Worm (Caenorhabditis elegans) whole organism, L1 larva: ENCODE measurements around the gene aagr-2.

Source experiments
- C34B4.2 ChIP-seq: sonication (generic microtip); optimal IDR thresholded peaks from 2 replicates; lab custom pipeline; 2017; ENCODE audit warnings: mild to moderate bottlenecking, missing genetic modification characterization, missing compliant biosample characterization
- aha-1 ChIP-seq: fragments of 150-350 bp; optimal IDR thresholded peaks from 2 replicates; lab custom pipeline; 2014; ENCODE audit warnings: missing biosample characterization, missing genetic modification characterization
- alr-1 ChIP-seq: fragments of 200-800 bp; sonication (Bioruptor generic); optimal IDR thresholded peaks from 2 replicates; lab custom pipeline; 2018; ENCODE audit warnings: borderline replicate concordance, mild to moderate bottlenecking, missing genetic modification characterization, missing compliant biosample characterization
- ama-1 ChIP-seq: fragments of 150-350 bp; optimal IDR thresholded peaks from 2 replicates; lab custom pipeline; 2014
- blmp-1 ChIP-seq: fragments of 150-350 bp; optimal IDR thresholded peaks from 2 replicates; lab custom pipeline; 2014; ENCODE audit warnings: missing biosample characterization, missing genetic modification characterization
- ceh-8 ChIP-seq: fragments of 200-800 bp; sonication (Bioruptor generic); optimal IDR thresholded peaks from 2 replicates; lab custom pipeline; 2018; ENCODE audit warnings: mild to moderate bottlenecking, missing genetic modification characterization, moderate library complexity, missing compliant biosample characterization
- ceh-82 ChIP-seq, 3 experiments: fragments of 150-350 bp in 1 of 3; sonication (generic microtip) in 2 of 3; optimal IDR thresholded peaks; 2 replicates each; lab custom pipeline; 2014 to 2017; ENCODE audit warnings: missing biosample characterization in 3 of 3, missing genetic modification characterization in 3 of 3
- ceh-88 ChIP-seq: fragments of 200-800 bp; sonication (Bioruptor generic); IDR thresholded peaks from 2 replicates; pipeline ENCODE4 v1.3.6; 2022; ENCODE audit warnings: missing genetic modification characterization, missing compliant biosample characterization
- ceh-90 ChIP-seq: sonication (generic microtip); optimal IDR thresholded peaks from 2 replicates; lab custom pipeline; 2016; ENCODE audit warnings: missing genetic modification characterization, missing compliant biosample characterization
- ces-1 ChIP-seq: fragments of 150-350 bp; optimal IDR thresholded peaks from 2 replicates; lab custom pipeline; 2014; ENCODE audit warnings: missing biosample characterization, missing genetic modification reagents, missing genetic modification characterization
- dpl-1 ChIP-seq, 3 experiments: fragments of 150-350 bp in 2 of 3; sonication (generic microtip) in 1 of 3; optimal IDR thresholded peaks; 2 replicates each; lab custom pipeline; 2014 to 2017; ENCODE audit warnings: missing biosample characterization in 3 of 3, missing genetic modification characterization in 3 of 3, missing genetic modification reagents in 3 of 3
- dsc-1 ChIP-seq: sonication (generic microtip); optimal IDR thresholded peaks from 2 replicates; lab custom pipeline; 2016; ENCODE audit warnings: mild to moderate bottlenecking, missing genetic modification characterization, missing compliant biosample characterization
- egl-13 ChIP-seq: sonication (generic microtip); optimal IDR thresholded peaks from 2 replicates; lab custom pipeline; 2016; ENCODE audit warnings: missing genotype, missing genetic modification reagents, missing genetic modification characterization, missing compliant biosample characterization
- egl-27 ChIP-seq, 2 experiments: fragments of 150-350 bp in 1 of 2; sonication (generic microtip); optimal IDR thresholded peaks; 3 replicates each; lab custom pipeline; 2017 to 2018; ENCODE audit warnings: missing biosample characterization in 2 of 2, missing genetic modification characterization in 2 of 2, missing genetic modification reagents in 2 of 2
- ets-5 ChIP-seq: fragments of 200-800 bp; sonication (Bioruptor generic); IDR thresholded peaks from 2 replicates; pipeline ENCODE4 v1.3.6; 2022; ENCODE audit warnings: missing genetic modification characterization, missing compliant biosample characterization
- fkh-10 ChIP-seq: sonication (generic microtip); optimal IDR thresholded peaks from 2 replicates; lab custom pipeline; 2017; ENCODE audit warnings: missing biosample characterization, missing genetic modification reagents, missing genetic modification characterization
- fkh-4 ChIP-seq: sonication (generic microtip); optimal IDR thresholded peaks from 2 replicates; lab custom pipeline; 2016; ENCODE audit warnings: missing compliant biosample characterization, missing genetic modification characterization, borderline replicate concordance
- fkh-8 ChIP-seq: sonication (generic microtip); optimal IDR thresholded peaks from 2 replicates; lab custom pipeline; 2016; ENCODE audit warnings: mild to moderate bottlenecking, missing genetic modification characterization, missing compliant biosample characterization
- grh-1 ChIP-seq: fragments of 200-800 bp; sonication (Bioruptor generic); IDR thresholded peaks from 2 replicates; pipeline ENCODE4 v1.3.6; 2022; ENCODE audit warnings: missing genetic modification reagents, missing genetic modification characterization, missing compliant biosample characterization
- hlh-17 ChIP-seq: fragments of 200-800 bp; sonication (Bioruptor generic); optimal IDR thresholded peaks from 2 replicates; lab custom pipeline; 2018; ENCODE audit warnings: missing genetic modification characterization, mild to moderate bottlenecking, missing compliant biosample characterization, moderate library complexity, borderline replicate concordance
- isw-1 ChIP-seq: fragments of 200-800 bp; sonication (Bioruptor generic); IDR thresholded peaks from 2 replicates; pipeline ENCODE4 v1.3.6; 2022; ENCODE audit warnings: missing genetic modification characterization, missing compliant biosample characterization
- lin-13 ChIP-seq: fragments of 150-350 bp; optimal IDR thresholded peaks from 2 replicates; lab custom pipeline; 2014; ENCODE audit warnings: missing biosample characterization, missing genetic modification reagents, missing genetic modification characterization
- lin-14 ChIP-seq: fragments of 200-800 bp; sonication (Bioruptor generic); optimal IDR thresholded peaks from 2 replicates; lab custom pipeline; 2018; ENCODE audit warnings: mild to moderate bottlenecking, missing genetic modification characterization, moderate library complexity, missing compliant biosample characterization
- lin-15B ChIP-seq: fragments of 150-350 bp; sonication (generic microtip); optimal IDR thresholded peaks from 3 replicates; lab custom pipeline; 2014; ENCODE audit warnings: missing biosample characterization, missing genetic modification characterization
- lin-35 ChIP-seq, 2 experiments: fragments of 150-350 bp; optimal IDR thresholded peaks; 2 replicates each; lab custom pipeline; 2014; ENCODE audit warnings: missing biosample characterization in 2 of 2, missing genetic modification characterization in 2 of 2, missing genetic modification reagents in 2 of 2
- lin-39 ChIP-seq: fragments of 150-350 bp; optimal IDR thresholded peaks from 2 replicates; lab custom pipeline; 2014; ENCODE audit warnings: missing biosample characterization, missing genetic modification reagents, missing genetic modification characterization
- lir-3 ChIP-seq: sonication (generic microtip); optimal IDR thresholded peaks from 2 replicates; lab custom pipeline; 2016; ENCODE audit warnings: mild to moderate bottlenecking, missing genetic modification characterization, moderate library complexity, missing compliant biosample characterization; ENCODE audit not compliant: poor library complexity
- lsy-2 ChIP-seq, 2 experiments: fragments of 150-350 bp; optimal IDR thresholded peaks; 2 replicates each; lab custom pipeline; 2014; ENCODE audit warnings: missing biosample characterization in 2 of 2, missing genetic modification characterization in 2 of 2
- mab-9 ChIP-seq: fragments of 200-800 bp; sonication (Bioruptor generic); IDR thresholded peaks from 2 replicates; pipeline ENCODE4 v1.3.6; 2022; ENCODE audit warnings: missing genetic modification reagents, missing genetic modification characterization, missing compliant biosample characterization
- mdl-1 ChIP-seq, 2 experiments: fragments of 150-350 bp; optimal IDR thresholded peaks; 2 replicates each; lab custom pipeline; 2014 to 2017; ENCODE audit warnings: missing biosample characterization in 2 of 2, missing genetic modification characterization in 2 of 2, inconsistent platforms in 1 of 2
- mep-1 ChIP-seq: fragments of 150-350 bp; optimal IDR thresholded peaks from 2 replicates; lab custom pipeline; 2014; ENCODE audit warnings: missing biosample characterization, missing genetic modification characterization
- nhr-11 ChIP-seq: fragments of 150-350 bp; optimal IDR thresholded peaks from 2 replicates; lab custom pipeline; 2014; ENCODE audit warnings: missing biosample characterization, missing genetic modification characterization
- nhr-12 ChIP-seq: sonication (generic microtip); optimal IDR thresholded peaks from 2 replicates; lab custom pipeline; 2017; ENCODE audit warnings: missing biosample characterization, missing genetic modification characterization
- nhr-237 ChIP-seq: fragments of 150-350 bp; optimal IDR thresholded peaks from 2 replicates; lab custom pipeline; 2014; ENCODE audit warnings: missing biosample characterization, missing genetic modification characterization
- nhr-47 ChIP-seq: sonication (generic microtip); optimal IDR thresholded peaks from 2 replicates; lab custom pipeline; 2016; ENCODE audit warnings: mild to moderate bottlenecking, missing genetic modification characterization, moderate library complexity, missing compliant biosample characterization
- nhr-71 ChIP-seq: sonication (generic microtip); optimal IDR thresholded peaks from 2 replicates; lab custom pipeline; 2016; ENCODE audit warnings: mild to moderate bottlenecking, missing genetic modification characterization, moderate library complexity, missing compliant biosample characterization
- nhr-76 ChIP-seq: sonication (generic microtip); optimal IDR thresholded peaks from 2 replicates; lab custom pipeline; 2017; ENCODE audit warnings: missing biosample characterization, missing genetic modification characterization
- nhr-84 ChIP-seq: sonication (generic microtip); optimal IDR thresholded peaks from 2 replicates; lab custom pipeline; 2017; ENCODE audit warnings: missing biosample characterization, missing genetic modification characterization
- nhr-85 ChIP-seq: sonication (generic microtip); peaks from one replicate; lab custom pipeline; 2016; ENCODE audit warnings: missing genetic modification characterization, inconsistent platforms, missing compliant biosample characterization
- nhr-90 ChIP-seq: sonication (generic microtip); optimal IDR thresholded peaks from 2 replicates; lab custom pipeline; 2016; ENCODE audit warnings: mild to moderate bottlenecking, missing genetic modification characterization, missing compliant biosample characterization; ENCODE audit not compliant: poor library complexity
- pag-3 ChIP-seq: sonication (generic microtip); optimal IDR thresholded peaks from 2 replicates; lab custom pipeline; 2017; ENCODE audit warnings: missing genetic modification characterization, mild to moderate bottlenecking, missing compliant biosample characterization, antibody characterized with exemption, borderline replicate concordance; ENCODE audit not compliant: insufficient read depth
- pax-3 ChIP-seq: fragments of 200-800 bp; sonication (Bioruptor generic); optimal IDR thresholded peaks from 2 replicates; lab custom pipeline; 2018; ENCODE audit warnings: mild to moderate bottlenecking, missing genetic modification characterization, moderate library complexity, missing compliant biosample characterization
- rnt-1 ChIP-seq: sonication (generic microtip); optimal IDR thresholded peaks from 2 replicates; lab custom pipeline; 2016; ENCODE audit warnings: mild to moderate bottlenecking, missing genetic modification characterization, moderate library complexity, missing compliant biosample characterization
- snu-23 ChIP-seq: sonication (generic microtip); optimal IDR thresholded peaks from 2 replicates; lab custom pipeline; 2016; ENCODE audit warnings: missing genetic modification characterization, missing compliant biosample characterization
- sptf-1 ChIP-seq: fragments of 150-350 bp; optimal IDR thresholded peaks from 2 replicates; lab custom pipeline; 2014; ENCODE audit warnings: missing biosample characterization, missing genetic modification characterization
- sup-37 ChIP-seq: fragments of 200-800 bp; sonication (Bioruptor generic); optimal IDR thresholded peaks from 2 replicates; lab custom pipeline; 2018; ENCODE audit warnings: mild to moderate bottlenecking, missing genetic modification characterization, missing compliant biosample characterization
- swsn-7 ChIP-seq: sonication (generic microtip); optimal IDR thresholded peaks from 2 replicates; lab custom pipeline; 2016; ENCODE audit warnings: missing genetic modification characterization, missing compliant biosample characterization
- tbx-2 ChIP-seq: sonication (generic microtip); optimal IDR thresholded peaks from 2 replicates; lab custom pipeline; 2016; ENCODE audit warnings: missing genetic modification characterization, missing compliant biosample characterization
- unc-30 ChIP-seq: sonication (generic microtip); optimal IDR thresholded peaks from 2 replicates; lab custom pipeline; 2017; ENCODE audit warnings: missing biosample characterization, missing genetic modification characterization
- unc-62 ChIP-seq: fragments of 150-350 bp; optimal IDR thresholded peaks from 2 replicates; lab custom pipeline; 2014; ENCODE audit warnings: missing biosample characterization, missing genetic modification reagents, missing genetic modification characterization
- unc-86 ChIP-seq: sonication (generic microtip); optimal IDR thresholded peaks from 2 replicates; lab custom pipeline; 2016; ENCODE audit warnings: missing genetic modification characterization, missing compliant biosample characterization
- vab-15 ChIP-seq: sonication (generic microtip); optimal IDR thresholded peaks from 2 replicates; lab custom pipeline; 2017; ENCODE audit warnings: missing genotype, mild to moderate bottlenecking, missing genetic modification characterization, missing compliant biosample characterization
- xbp-1 ChIP-seq: sonication (generic microtip); optimal IDR thresholded peaks from 2 replicates; lab custom pipeline; 2016; ENCODE audit warnings: missing genetic modification characterization, missing compliant biosample characterization

Gene aagr-2

DNA sequence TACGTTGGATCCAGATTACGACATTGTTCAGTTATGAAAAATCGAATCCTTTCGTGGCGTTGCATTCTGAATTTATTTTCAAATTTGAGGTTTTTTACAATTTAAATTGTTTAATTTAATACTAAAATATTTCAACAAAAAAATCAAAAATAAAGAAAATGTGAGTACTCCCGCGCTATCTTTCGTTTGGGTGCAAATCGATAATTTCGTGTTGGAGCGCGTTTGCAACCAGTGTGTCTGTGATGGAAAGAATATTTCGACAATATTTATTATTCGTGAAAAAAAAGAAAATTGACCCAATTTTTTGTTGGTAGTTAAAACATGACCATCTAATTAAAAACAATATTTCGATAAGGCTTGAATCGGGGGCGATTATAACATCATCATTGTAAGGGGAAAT, 23.0 kb downstream of the aagr-2 start, which contains the start of gene R05F9.9 (continued):
- no peak for TF ChIP-seq ceh-8 (GFP tag; lab: Kevin White, UChicago)
- TF ChIP-seq lin-39 (tag; lab: Kevin White, UChicago) = no peak
- TF ChIP-seq nhr-237 = no peak
- peak; percentile 62 for TF ChIP-seq mep-1
- no peak for TF ChIP-seq nhr-84 (tag; lab: Kevin White, UChicago)
- no peak for TF ChIP-seq egl-13
- no peak for TF ChIP-seq mab-9 (GFP tag; lab: Robert Waterston, UW)
- no peak for TF ChIP-seq pag-3
- TF ChIP-seq grh-1 (GFP tag; lab: Robert Waterston, UW) = no peak
- TF ChIP-seq mdl-1 (tag; optimal IDR thresholded peaks at IDR 0.05; lab: Kevin White, UChicago) = no peak
- no peak for TF ChIP-seq C34B4.2 (tag; lab: Kevin White, UChicago)
- TF ChIP-seq nhr-71 (tag; lab: Kevin White, UChicago) = peak; percentile 52
- peak; percentile 25 for TF ChIP-seq lin-14 (GFP tag; lab: Kevin White, UChicago)
- TF ChIP-seq dpl-1 (GFP tag; optimal IDR thresholded peaks at IDR 0.05; lab: Kevin White, UChicago) = peak; percentile 24 to 73 (median 28)
- TF ChIP-seq egl-27 (tag; optimal IDR thresholded peaks at IDR 0.05; lab: Kevin White, UChicago) = no peak
- no peak for TF ChIP-seq dsc-1
- no peak for TF ChIP-seq unc-30 (tag; lab: Kevin White, UChicago)
- no peak for TF ChIP-seq nhr-11
- TF ChIP-seq nhr-90 = peak; percentile 4
- no peak for TF ChIP-seq isw-1 (GFP tag; lab: Robert Waterston, UW)
- peak in 1 of 3 experiments; percentile 40 for TF ChIP-seq ceh-82 (tag; optimal IDR thresholded peaks at IDR 0.05; lab: Kevin White, UChicago)
- TF ChIP-seq rnt-1 (tag; lab: Kevin White, UChicago) = peak; percentile 8
- no peak for TF ChIP-seq swsn-7
- peak; percentile 48 for TF ChIP-seq snu-23
- peak; percentile 37 for TF ChIP-seq blmp-1 (tag; lab: Kevin White, UChicago)
- no peak for TF ChIP-seq alr-1
- peak; percentile 3 for TF ChIP-seq nhr-47 (tag; lab: Kevin White, UChicago)
- no peak for TF ChIP-seq hlh-17 (GFP tag; lab: Kevin White, UChicago)
- no peak for TF ChIP-seq ceh-88 (GFP tag; lab: Robert Waterston, UW)
- TF ChIP-seq pax-3 (tag; lab: Kevin White, UChicago) = no peak
- peak; percentile 63 for TF ChIP-seq nhr-85 (tag; lab: Kevin White, UChicago)
- peak; percentile 33 to 67 for TF ChIP-seq lin-35 (GFP tag; optimal IDR thresholded peaks at IDR 0.05; lab: Kevin White, UChicago)
- TF ChIP-seq fkh-4 = no peak
- TF ChIP-seq lir-3 (tag; lab: Kevin White, UChicago) = no peak
- TF ChIP-seq ces-1 (GFP tag; lab: Kevin White, UChicago) = no peak
- TF ChIP-seq tbx-2 (tag; lab: Kevin White, UChicago) = peak; percentile 3
- TF ChIP-seq fkh-8 (tag; lab: Kevin White, UChicago) = no peak
- no peak for TF ChIP-seq fkh-10 (GFP tag; lab: Kevin White, UChicago)
- TF ChIP-seq ceh-90 (tag; lab: Kevin White, UChicago) = no peak
- no peak for TF ChIP-seq vab-15 (tag; lab: Kevin White, UChicago)
- no peak for TF ChIP-seq nhr-76 (tag; lab: Kevin White, UChicago)
- no peak for TF ChIP-seq sup-37 (GFP tag; lab: Kevin White, UChicago)
- TF ChIP-seq lin-13 = no peak
- TF ChIP-seq ets-5 (GFP tag; lab: Robert Waterston, UW) = no peak
- TF ChIP-seq nhr-12 = no peak
- no peak for TF ChIP-seq lin-15B (tag; lab: Kevin White, UChicago)
- TF ChIP-seq lsy-2 (tag; optimal IDR thresholded peaks at IDR 0.05; lab: Kevin White, UChicago) = peak; percentile 43 to 54
- peak; percentile 7 for TF ChIP-seq xbp-1 (tag; lab: Kevin White, UChicago)
- TF ChIP-seq unc-86 (tag; lab: Kevin White, UChicago) = no peak
- peak; percentile 61 for TF ChIP-seq ama-1
- TF ChIP-seq unc-62 = no peak
- no peak for TF ChIP-seq aha-1 (tag; lab: Kevin White, UChicago)
- no peak for TF ChIP-seq sptf-1 (tag; lab: Kevin White, UChicago)
